Fruit fly (Drosophila melanogaster) Kc167 (cell line): ENCODE data around the gene Cp16.

Experiments
- Myc ChIP-seq: fragments of >200 bp; optimal IDR thresholded peaks from 2 replicates; lab custom pipeline; 2017; ENCODE audit warnings: missing external identifiers
- Sin3A ChIP-seq: fragments of >200 bp; optimal IDR thresholded peaks from 2 replicates; lab custom pipeline; 2018; ENCODE audit warnings: missing external identifiers
- h ChIP-seq: fragments of >200 bp; optimal IDR thresholded peaks from 3 replicates; lab custom pipeline; 2018; ENCODE audit warnings: missing external identifiers
- insv ChIP-seq: fragments of >200 bp; optimal IDR thresholded peaks from 3 replicates; lab custom pipeline; 2018; ENCODE audit warnings: missing external identifiers
- psq ChIP-seq: fragments of >200 bp; optimal IDR thresholded peaks from 2 replicates; lab custom pipeline; 2017; ENCODE audit warnings: missing external identifiers
- ttk ChIP-seq: sonication (Bioruptor generic); optimal IDR thresholded peaks from 2 replicates; lab custom pipeline; 2017; ENCODE audit warnings: missing external identifiers

DNA sequence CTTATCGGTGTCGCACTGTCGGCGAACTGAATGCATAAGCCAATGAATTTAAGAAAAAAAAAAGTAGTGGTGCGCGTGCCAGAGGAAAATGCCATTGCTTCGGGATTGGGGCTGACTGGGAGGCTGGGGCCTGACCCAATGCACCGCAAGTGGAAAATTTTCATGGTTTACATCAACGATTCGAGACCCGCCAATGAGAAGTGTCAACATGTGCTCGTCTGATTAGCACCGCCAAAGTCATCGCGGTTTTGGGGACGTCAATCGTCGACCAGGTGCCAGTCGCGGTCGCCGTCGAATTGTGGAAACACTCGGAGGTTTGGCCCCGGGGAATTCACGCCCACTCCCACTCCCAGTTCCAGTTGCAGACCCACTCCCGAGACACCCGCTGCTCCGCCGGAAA, 48.0 kb upstream of the Cp16 start:
- TF ChIP-seq h (lab: Kevin White, UChicago) (no peak), insv (no peak), psq (lab: Kevin White, UChicago) (no peak), ttk (no peak), Sin3A (lab: Kevin White, UChicago) (no peak), Myc (no peak)
